Worm (Caenorhabditis elegans) whole organism, L2 larva: ENCODE data around the gene R10E4.1.

ENCODE experiments used
- F13H6.1 ChIP-seq: sonication (generic microtip); optimal IDR thresholded peaks from 2 replicates; lab custom pipeline; 2016; ENCODE audit warnings: missing genetic modification characterization, missing compliant biosample characterization
- elt-1 ChIP-seq: fragments of 150-350 bp; optimal IDR thresholded peaks from 2 replicates; lab custom pipeline; 2014; ENCODE audit warnings: missing biosample characterization, missing genetic modification characterization
- elt-3 ChIP-seq: sonication (generic microtip); optimal IDR thresholded peaks from 2 replicates; lab custom pipeline; 2017; ENCODE audit warnings: missing biosample characterization, missing genetic modification characterization
- nhr-11 ChIP-seq: fragments of 150-350 bp; optimal IDR thresholded peaks from 2 replicates; lab custom pipeline; 2014; ENCODE audit warnings: missing biosample characterization, missing genetic modification characterization

DNA sequence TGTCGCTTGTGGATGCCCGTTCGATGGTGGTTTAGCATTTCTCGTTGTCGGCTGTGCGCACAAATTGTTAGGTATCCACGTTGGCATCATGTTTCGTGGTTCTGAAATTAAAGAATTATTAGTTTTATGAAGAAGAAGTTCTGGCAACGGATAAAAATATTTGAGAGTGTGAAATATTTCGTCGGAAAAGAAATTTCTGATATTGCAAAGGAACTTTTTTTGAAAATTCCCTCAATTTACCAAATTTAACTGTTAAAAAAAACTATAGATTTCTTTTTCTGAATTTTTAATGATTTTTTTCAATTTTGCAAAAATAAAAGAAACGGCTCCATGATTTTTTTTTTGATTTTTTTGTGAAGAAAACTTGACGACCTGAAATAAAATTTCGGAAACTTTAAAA is 41.5 kb upstream of the R10E4.1 start, which contains the start of gene mpk-1:
- TF ChIP-seq elt-1 (tag; lab: Kevin White, UChicago) (no peak), nhr-11 (tag; lab: Kevin White, UChicago) (no peak), elt-3 (no peak), F13H6.1 (no peak)
